Worm (Caenorhabditis elegans): Measurements from ENCODE around the gene fbxa-78.

fbxa-78 gene

DNA sequence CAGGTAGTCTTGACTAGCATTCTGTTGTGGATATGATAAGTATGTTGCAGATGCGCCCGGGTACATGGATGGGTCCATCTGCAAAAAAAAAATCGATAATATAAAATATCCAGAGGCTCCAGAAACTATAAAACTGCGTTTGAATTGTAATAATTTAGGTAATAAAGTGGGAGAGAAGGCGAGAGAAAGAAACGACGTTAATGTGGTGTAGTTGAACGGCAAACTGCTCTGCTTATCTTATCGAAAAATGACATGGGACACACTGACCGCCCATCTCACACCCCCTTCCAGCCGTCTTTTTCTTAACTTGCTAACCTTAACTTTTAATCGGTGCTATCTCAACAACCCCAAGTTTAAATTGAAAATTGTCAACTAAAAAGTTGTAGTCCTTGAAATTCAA is 36.3 kb downstream of the fbxa-78 start:
- TF ChIP-seq ceh-39 (tag; optimal IDR thresholded peaks at IDR 0.05) (no peak), elt-1 (tag; optimal IDR thresholded peaks at IDR 0.05; ENCODE audit: borderline replicate concordance, insufficient read depth) (no peak), mab-5 (tag; optimal IDR thresholded peaks at IDR 0.05) (no peak), unc-62 (GFP tag; optimal IDR thresholded peaks at IDR 0.05) (no peak), snpc-4 (tag; optimal IDR thresholded peaks at IDR 0.05) (no peak), unc-120 (tag; optimal IDR thresholded peaks at IDR 0.05; ENCODE audit: poor library complexity, severe bottlenecking) (no peak), zip-8 (tag; optimal IDR thresholded peaks at IDR 0.05) (no peak), bed-3 (GFP tag; optimal IDR thresholded peaks at IDR 0.05) (no peak), hlh-1 (tag; optimal IDR thresholded peaks at IDR 0.05) (no peak), ces-1 (GFP tag; optimal IDR thresholded peaks at IDR 0.05) (no peak), M03D4.4 (tag; optimal IDR thresholded peaks at IDR 0.05) (no peak), lsy-2 (tag; optimal IDR thresholded peaks at IDR 0.05) (no peak), mls-2 (tag; optimal IDR thresholded peaks at IDR 0.05) (no peak), ztf-11 (tag; optimal IDR thresholded peaks at IDR 0.05) (no peak), sem-2 (GFP tag; optimal IDR thresholded peaks at IDR 0.05) (no peak), ham-2 (GFP tag; optimal IDR thresholded peaks at IDR 0.05) (no peak)

DNA sequence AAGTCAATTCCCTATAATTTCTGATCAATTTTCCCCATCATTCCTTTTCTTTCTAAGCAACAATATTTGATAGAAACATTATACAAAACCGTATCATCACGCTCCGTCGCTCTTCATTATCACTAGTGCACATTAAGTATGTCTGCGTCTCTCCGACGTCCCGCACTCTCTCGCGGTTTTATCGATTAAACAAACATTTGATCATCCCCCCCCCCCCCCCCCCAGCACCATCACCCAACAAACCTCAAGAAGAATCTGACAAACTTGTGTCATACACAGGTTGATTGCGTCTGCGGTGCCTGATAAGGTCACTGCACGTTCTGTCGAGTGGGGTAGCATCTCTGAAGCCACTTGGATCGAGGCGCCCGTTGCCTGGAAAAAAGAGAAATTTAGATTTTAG is 38.2 kb downstream of the fbxa-78 start:
- no peak for TF ChIP-seq mab-5 (tag; optimal IDR thresholded peaks at IDR 0.05)

DNA sequence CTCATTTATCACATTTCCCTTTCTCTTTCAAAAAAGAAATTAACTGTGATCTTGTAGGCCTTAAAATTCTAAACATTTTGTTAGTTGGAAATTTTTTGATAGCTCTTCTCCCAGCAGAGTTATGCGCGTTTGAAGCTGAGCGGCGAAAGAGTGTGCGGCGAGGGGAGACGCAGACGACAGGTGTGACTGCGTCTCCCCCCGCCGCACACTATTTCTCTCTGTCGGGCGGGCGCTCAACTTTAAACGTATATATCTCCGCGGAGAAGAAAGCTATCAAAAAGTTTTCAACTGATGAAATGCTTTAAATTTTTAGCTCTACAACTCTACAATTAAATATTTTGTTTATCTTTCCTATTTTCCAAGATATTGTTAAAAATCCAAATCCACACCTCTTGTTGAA is 39.3 kb downstream of the fbxa-78 start:
- TF ChIP-seq cnd-1 (tag; optimal IDR thresholded peaks at IDR 0.05) (no peak), mab-5 (tag; optimal IDR thresholded peaks at IDR 0.05) (no peak), lin-32 (GFP tag; optimal IDR thresholded peaks at IDR 0.05) (no peak), flh-1 (GFP tag; optimal IDR thresholded peaks at IDR 0.05) (no peak)

DNA sequence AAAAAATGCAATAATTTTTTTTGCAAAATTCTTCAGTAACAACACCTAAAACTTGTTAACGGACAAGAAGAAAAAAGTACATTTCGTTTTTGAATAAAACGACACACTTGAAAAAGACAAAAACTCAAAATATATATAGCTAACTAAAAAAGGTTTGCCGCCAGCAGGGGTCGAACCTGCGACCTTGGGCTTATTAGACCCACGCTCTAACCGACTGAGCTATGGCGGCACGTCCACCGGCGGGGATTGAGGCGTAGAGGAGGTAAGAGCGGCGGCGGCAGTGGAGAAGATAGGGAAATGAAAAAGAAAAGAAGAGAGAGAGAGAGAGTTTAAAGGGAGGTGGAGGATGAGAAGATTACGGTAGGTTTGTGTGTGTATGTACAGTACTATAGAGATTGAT is 40.0 kb downstream of the fbxa-78 start:
- TF ChIP-seq zip-8 (tag; optimal IDR thresholded peaks at IDR 0.05) (no peak), lin-13 (tag; optimal IDR thresholded peaks at IDR 0.05) (no peak), mab-5 (tag; optimal IDR thresholded peaks at IDR 0.05) (no peak), nhr-12 (tag; optimal IDR thresholded peaks at IDR 0.05) (no peak), lsy-2 (tag; optimal IDR thresholded peaks at IDR 0.05) (no peak), drap-1 (GFP tag; optimal IDR thresholded peaks at IDR 0.05) (peak; percentile 28), mep-1 (tag; optimal IDR thresholded peaks at IDR 0.05) (no peak), cnd-1 (tag; optimal IDR thresholded peaks at IDR 0.05) (peak; percentile 70), ham-2 (GFP tag; optimal IDR thresholded peaks at IDR 0.05) (peak; percentile 59), nhr-76 (tag; optimal IDR thresholded peaks at IDR 0.05) (no peak), sem-2 (GFP tag; optimal IDR thresholded peaks at IDR 0.05) (peak; percentile 56), unc-62 (GFP tag; optimal IDR thresholded peaks at IDR 0.05) (no peak), pha-4 (tag; optimal IDR thresholded peaks at IDR 0.05) (no peak), blmp-1 (tag; optimal IDR thresholded peaks at IDR 0.05) (no peak), lin-32 (GFP tag; optimal IDR thresholded peaks at IDR 0.05) (no peak), bed-3 (GFP tag; optimal IDR thresholded peaks at IDR 0.05) (peak; percentile 18), snpc-4 (tag; optimal IDR thresholded peaks at IDR 0.05) (no peak), ztf-11 (tag; optimal IDR thresholded peaks at IDR 0.05) (no peak), mls-2 (tag; optimal IDR thresholded peaks at IDR 0.05) (peak; percentile 28), flh-1 (GFP tag; optimal IDR thresholded peaks at IDR 0.05) (peak; percentile 8), hlh-1 (tag; optimal IDR thresholded peaks at IDR 0.05) (no peak), nhr-28 (tag; optimal IDR thresholded peaks at IDR 0.05) (no peak), elt-3 (tag; optimal IDR thresholded peaks at IDR 0.05) (no peak), M03D4.4 (tag; optimal IDR thresholded peaks at IDR 0.05) (peak; percentile 65), ceh-83 (GFP tag; optimal IDR thresholded peaks at IDR 0.05) (peak; percentile 67), ces-1 (GFP tag; optimal IDR thresholded peaks at IDR 0.05) (no peak), sptf-1 (tag; optimal IDR thresholded peaks at IDR 0.05) (peak; percentile 73), nhr-2 (tag; optimal IDR thresholded peaks at IDR 0.05) (no peak), nhr-237 (tag; optimal IDR thresholded peaks at IDR 0.05) (no peak), tbx-8 (GFP tag; optimal IDR thresholded peaks at IDR 0.05) (no peak), unc-39 (tag; optimal IDR thresholded peaks at IDR 0.05) (no peak), ceh-43 (GFP tag; optimal IDR thresholded peaks at IDR 0.05) (peak; percentile 55), ceh-39 (tag; optimal IDR thresholded peaks at IDR 0.05) (no peak), elt-1 (tag; optimal IDR thresholded peaks at IDR 0.05; ENCODE audit: borderline replicate concordance, insufficient read depth) (no peak), unc-120 (tag; optimal IDR thresholded peaks at IDR 0.05; ENCODE audit: poor library complexity, severe bottlenecking) (peak; percentile 67)

Data from whole organism, mixed stage, embryonic.